Fruit fly (Drosophila melanogaster) Kc167 (cell line): Measurements from ENCODE around the gene kay.

Experiments used
- Myc ChIP-seq: fragments of >200 bp; optimal IDR thresholded peaks from 2 replicates; lab custom pipeline; 2017; ENCODE audit warnings: missing external identifiers
- Sin3A ChIP-seq: fragments of >200 bp; optimal IDR thresholded peaks from 2 replicates; lab custom pipeline; 2018; ENCODE audit warnings: missing external identifiers
- h ChIP-seq: fragments of >200 bp; optimal IDR thresholded peaks from 3 replicates; lab custom pipeline; 2018; ENCODE audit warnings: missing external identifiers
- insv ChIP-seq: fragments of >200 bp; optimal IDR thresholded peaks from 3 replicates; lab custom pipeline; 2018; ENCODE audit warnings: missing external identifiers
- psq ChIP-seq: fragments of >200 bp; optimal IDR thresholded peaks from 2 replicates; lab custom pipeline; 2017; ENCODE audit warnings: missing external identifiers
- ttk ChIP-seq: sonication (Bioruptor generic); optimal IDR thresholded peaks from 2 replicates; lab custom pipeline; 2017; ENCODE audit warnings: missing external identifiers

kay gene

dm6 chr3R:29817664-29818063, 51.9 kb downstream of the kay start, which contains the start of gene CG7829:
Gene CG7829, minus strand, starts transcription at chr3R:29817764.
- TF ChIP-seq psq (no peak), h (lab: Kevin White, UChicago) (no peak), Sin3A (lab: Kevin White, UChicago) (no peak)

dm6 chr3R:29818434-29819268, 52.9 kb downstream of the kay start, which contains the start of gene neo:
Gene neo, plus strand, starts transcription at chr3R:29819131.
- TF ChIP-seq Myc (lab: Kevin White, UChicago) (no peak), h (lab: Kevin White, UChicago) (no peak), Sin3A (lab: Kevin White, UChicago) (no peak), psq (no peak), ttk (lab: Kevin White, UChicago) (no peak), insv (lab: Kevin White, UChicago) (no peak)

dm6 chr3R:29829228-29829786, 63.5 kb downstream of the kay start:
- TF ChIP-seq Sin3A (lab: Kevin White, UChicago) (no peak), Myc (lab: Kevin White, UChicago) (no peak), ttk (lab: Kevin White, UChicago) (no peak), h (lab: Kevin White, UChicago) (no peak), insv (lab: Kevin White, UChicago) (no peak), psq (no peak)

- TF ChIP-seq h (lab: Kevin White, UChicago) (no peak), insv (lab: Kevin White, UChicago) (no peak), psq (no peak), Sin3A (lab: Kevin White, UChicago) (no peak), ttk (lab: Kevin White, UChicago) (no peak), Myc (lab: Kevin White, UChicago) (no peak)
Observed at dm6 chr3R:29830925-29831324, 65.1 kb downstream of the kay start.

- TF ChIP-seq psq (no peak), h (lab: Kevin White, UChicago) (no peak), Myc (lab: Kevin White, UChicago) (no peak), ttk (lab: Kevin White, UChicago) (no peak), insv (lab: Kevin White, UChicago) (no peak), Sin3A (lab: Kevin White, UChicago) (no peak)
Observed at dm6 chr3R:29834759-29835709, 69.2 kb downstream of the kay start, which contains the start of gene Atg16. Gene Atg16, minus strand, starts transcription at chr3R:29835101.

dm6 chr3R:29835710-29836049, 69.9 kb downstream of the kay start, which contains the start of gene Prtl99C:
Gene Prtl99C, plus strand, starts transcription at chr3R:29835950.
- TF ChIP-seq h (lab: Kevin White, UChicago) (no peak), psq (no peak), Myc (lab: Kevin White, UChicago) (no peak), ttk (lab: Kevin White, UChicago) (no peak), Sin3A (lab: Kevin White, UChicago) (no peak), insv (lab: Kevin White, UChicago) (no peak)

- TF ChIP-seq insv (lab: Kevin White, UChicago) = no peak
- no peak for TF ChIP-seq h (lab: Kevin White, UChicago)
- TF ChIP-seq psq = no peak
- TF ChIP-seq ttk (lab: Kevin White, UChicago) = no peak
- no peak for TF ChIP-seq Sin3A (lab: Kevin White, UChicago)
- no peak for TF ChIP-seq Myc (lab: Kevin White, UChicago)
Observed at dm6 chr3R:29836188-29836587, 70.4 kb downstream of the kay start, which contains the start of gene CG42592. Gene CG42592, minus strand, starts transcription at chr3R:29836288.

dm6 chr3R:29837771-29838170, 72.0 kb downstream of the kay start:
- no peak for TF ChIP-seq psq
- TF ChIP-seq h (lab: Kevin White, UChicago) = no peak
- no peak for TF ChIP-seq Sin3A (lab: Kevin White, UChicago)
- no peak for TF ChIP-seq ttk (lab: Kevin White, UChicago)
- TF ChIP-seq insv (lab: Kevin White, UChicago) = no peak
- no peak for TF ChIP-seq Myc (lab: Kevin White, UChicago)

- TF ChIP-seq h (lab: Kevin White, UChicago) = no peak
- TF ChIP-seq Myc (lab: Kevin White, UChicago) = no peak
- no peak for TF ChIP-seq Sin3A (lab: Kevin White, UChicago)
- TF ChIP-seq insv (lab: Kevin White, UChicago) = no peak
- TF ChIP-seq ttk (lab: Kevin White, UChicago) = no peak
- no peak for TF ChIP-seq psq
Observed at dm6 chr3R:29838751-29839150, 73.0 kb downstream of the kay start.

dm6 chr3R:29839707-29840311, 74.0 kb downstream of the kay start:
- TF ChIP-seq Myc (lab: Kevin White, UChicago) = no peak

dm6 chr3R:29841293-29841791, 75.5 kb downstream of the kay start, which contains the start of gene Cad99C:
Gene Cad99C, plus strand, starts transcription at chr3R:29841657.
- no peak for TF ChIP-seq psq
- TF ChIP-seq Sin3A (lab: Kevin White, UChicago) = no peak
- no peak for TF ChIP-seq Myc (lab: Kevin White, UChicago)
- no peak for TF ChIP-seq ttk (lab: Kevin White, UChicago)
